Fruit fly (Drosophila melanogaster) whole organism, prepupa: ENCODE results near the gene Cpr62Bb.

Experiments
- Blimp-1 ChIP-seq: fragments of 200-800 bp; sonication (Bioruptor generic); optimal IDR thresholded peaks from 3 replicates; lab custom pipeline; 2017; ENCODE audit warnings: missing biosample characterization, missing genetic modification characterization, mild to moderate bottlenecking, moderate library complexity, missing genetic modification reagents
- CG15336 ChIP-seq: fragments of 200-800 bp; sonication (Bioruptor generic); IDR thresholded peaks from 2 replicates; pipeline ENCODE4 v1.3.6; 2022; ENCODE audit warnings: missing biosample characterization, missing genetic modification characterization
- CG1621 ChIP-seq: fragments of 200-800 bp; sonication (Bioruptor generic); optimal IDR thresholded peaks from 3 replicates; lab custom pipeline; 2018; ENCODE audit warnings: missing biosample characterization, mild to moderate bottlenecking, missing genetic modification characterization
- CG16779 ChIP-seq: fragments of 200-800 bp; sonication (Bioruptor generic); optimal IDR thresholded peaks from 3 replicates; lab custom pipeline; 2017; ENCODE audit warnings: missing biosample characterization, mild to moderate bottlenecking, missing genetic modification characterization
- CG3032 ChIP-seq: fragments of 200-800 bp; optimal IDR thresholded peaks from 2 replicates; lab custom pipeline; 2019; ENCODE audit warnings: missing biosample characterization, mild to moderate bottlenecking, missing genetic modification characterization, moderate library complexity
- CG31627 ChIP-seq: fragments of 200-800 bp; sonication (Bioruptor generic); optimal IDR thresholded peaks from 3 replicates; lab custom pipeline; 2016; ENCODE audit warnings: missing biosample characterization, missing genetic modification characterization
- CG6163 ChIP-seq: fragments of 200-800 bp; sonication (Bioruptor generic); IDR thresholded peaks from 3 replicates; pipeline ENCODE4 v1.3.6; 2022; ENCODE audit warnings: missing biosample characterization, missing genetic modification characterization
- CG6276 ChIP-seq: fragments of 200-800 bp; sonication (Bioruptor generic); optimal IDR thresholded peaks from 2 replicates; lab custom pipeline; 2017; ENCODE audit warnings: missing biosample characterization, mild to moderate bottlenecking, missing genetic modification characterization
- CG6792 ChIP-seq: fragments of 200-800 bp; sonication (Bioruptor generic); optimal IDR thresholded peaks from 3 replicates; lab custom pipeline; 2016; ENCODE audit warnings: missing biosample characterization, missing genetic modification characterization
- CG6808 ChIP-seq: fragments of 200-800 bp; sonication (Bioruptor generic); optimal IDR thresholded peaks from 3 replicates; lab custom pipeline; 2017; ENCODE audit warnings: missing biosample characterization, missing genetic modification characterization, mild to moderate bottlenecking, moderate library complexity, missing genetic modification reagents
- CG6854 ChIP-seq: fragments of 200-800 bp; sonication (Bioruptor generic); optimal IDR thresholded peaks from 2 replicates; lab custom pipeline; 2017; ENCODE audit warnings: missing biosample characterization, mild to moderate bottlenecking, missing genetic modification characterization
- CG7368 ChIP-seq: fragments of 200-800 bp; sonication (Bioruptor generic); optimal IDR thresholded peaks from 3 replicates; lab custom pipeline; 2016; ENCODE audit warnings: missing biosample characterization, missing genetic modification characterization
- CG8119 ChIP-seq: fragments of 200-800 bp; sonication (Bioruptor generic); IDR thresholded peaks from 3 replicates; pipeline ENCODE4 v1.3.6; 2022; ENCODE audit warnings: missing biosample characterization, missing genetic modification characterization
- CG8319 ChIP-seq: fragments of 200-800 bp; sonication (Bioruptor generic); optimal IDR thresholded peaks from 3 replicates; lab custom pipeline; 2016; ENCODE audit warnings: missing biosample characterization, missing genetic modification characterization
- Eip75B ChIP-seq: fragments of 200-800 bp; sonication (Bioruptor generic); optimal IDR thresholded peaks from 3 replicates; lab custom pipeline; 2016; ENCODE audit warnings: missing biosample characterization, missing genetic modification characterization
- Eip78C ChIP-seq: fragments of 200-800 bp; sonication (Bioruptor generic); peaks from one replicate; lab custom pipeline; 2016; ENCODE audit warnings: missing biosample characterization, missing genetic modification characterization
- Ets21C ChIP-seq: fragments of 200-800 bp; sonication (Bioruptor generic); optimal IDR thresholded peaks from 3 replicates; lab custom pipeline; 2016; ENCODE audit warnings: missing biosample characterization, missing genetic modification characterization
- Hr38 ChIP-seq: sonication (Bioruptor generic); optimal IDR thresholded peaks from 2 replicates; lab custom pipeline; 2016; ENCODE audit warnings: missing biosample characterization, missing genetic modification characterization
- Hr39 ChIP-seq: fragments of 200-800 bp; sonication (Bioruptor generic); optimal IDR thresholded peaks from 2 replicates; lab custom pipeline; 2016; ENCODE audit warnings: missing biosample characterization, missing genetic modification characterization
- Hr4 ChIP-seq: fragments of 200-800 bp; sonication (Bioruptor generic); optimal IDR thresholded peaks from 3 replicates; lab custom pipeline; 2016; ENCODE audit warnings: missing biosample characterization, missing genetic modification characterization
- Lpt ChIP-seq: fragments of 200-800 bp; sonication (Bioruptor generic); optimal IDR thresholded peaks from 3 replicates; lab custom pipeline; 2016; ENCODE audit warnings: missing biosample characterization, missing genetic modification characterization
- Met ChIP-seq: fragments of 200-800 bp; sonication (Bioruptor generic); optimal IDR thresholded peaks from 3 replicates; lab custom pipeline; 2016; ENCODE audit warnings: missing biosample characterization, missing genetic modification characterization
- Smox ChIP-seq: fragments of 200-800 bp; sonication (Bioruptor generic); optimal IDR thresholded peaks from 3 replicates; lab custom pipeline; 2016; ENCODE audit warnings: missing biosample characterization, missing genetic modification characterization
- Sox15 ChIP-seq: fragments of 200-800 bp; sonication (Bioruptor generic); optimal IDR thresholded peaks from 3 replicates; lab custom pipeline; 2016; ENCODE audit warnings: missing biosample characterization, missing genetic modification characterization
- acj6 ChIP-seq: fragments of 200-800 bp; sonication (Bioruptor generic); optimal IDR thresholded peaks from 3 replicates; lab custom pipeline; 2016; ENCODE audit warnings: missing biosample characterization, missing genetic modification characterization
- dsx ChIP-seq: fragments of 200-800 bp; optimal IDR thresholded peaks from 3 replicates; lab custom pipeline; 2019; ENCODE audit warnings: missing biosample characterization, mild to moderate bottlenecking, missing genetic modification characterization, moderate library complexity; ENCODE audit not compliant: poor library complexity, severe bottlenecking
- eg ChIP-seq: fragments of 200-800 bp; sonication (Bioruptor generic); IDR thresholded peaks from 3 replicates; pipeline ENCODE4 v1.3.6; 2022; ENCODE audit warnings: missing biosample characterization, missing genetic modification characterization
- esn ChIP-seq: fragments of 200-800 bp; sonication (Bioruptor generic); optimal IDR thresholded peaks from 2 replicates; lab custom pipeline; 2016; ENCODE audit warnings: missing biosample characterization, mild to moderate bottlenecking, missing genetic modification characterization, moderate library complexity
- fkh ChIP-seq: fragments of 200-800 bp; sonication (Bioruptor generic); optimal IDR thresholded peaks from 3 replicates; lab custom pipeline; 2017; ENCODE audit warnings: missing biosample characterization, mild to moderate bottlenecking, missing genetic modification characterization, moderate library complexity
- pdm3 ChIP-seq: fragments of 200-800 bp; sonication (Bioruptor generic); optimal IDR thresholded peaks from 3 replicates; lab custom pipeline; 2016; ENCODE audit warnings: missing biosample characterization, missing genetic modification characterization
- salr ChIP-seq, 2 experiments: fragments of 200-800 bp; sonication (Bioruptor generic); optimal IDR thresholded peaks; 3 replicates each; lab custom pipeline; 2016 to 2018; ENCODE audit warnings: missing biosample characterization in 2 of 2, missing genetic modification characterization in 2 of 2, mild to moderate bottlenecking in 1 of 2
- ss ChIP-seq, 2 experiments: fragments of 200-800 bp; sonication (Bioruptor generic); optimal IDR thresholded peaks; 2 replicates in 1 of 2; 3 replicates in 1 of 2; lab custom pipeline; 2017 to 2018; ENCODE audit warnings: mild to moderate bottlenecking in 2 of 2, missing biosample characterization in 2 of 2, missing genetic modification characterization in 2 of 2, moderate library complexity in 1 of 2
- svp ChIP-seq: fragments of 200-800 bp; sonication (Bioruptor generic); peaks from one replicate; lab custom pipeline; 2016; ENCODE audit warnings: missing biosample characterization, missing genetic modification characterization
- topi ChIP-seq: fragments of 200-800 bp; sonication (Bioruptor generic); optimal IDR thresholded peaks from 3 replicates; lab custom pipeline; 2016; ENCODE audit warnings: missing biosample characterization, missing genetic modification characterization
- vri ChIP-seq: fragments of 200-800 bp; sonication (Bioruptor generic); optimal IDR thresholded peaks from 3 replicates; lab custom pipeline; 2016; ENCODE audit warnings: missing biosample characterization, mild to moderate bottlenecking, missing genetic modification characterization

Gene Cpr62Bb

DNA sequence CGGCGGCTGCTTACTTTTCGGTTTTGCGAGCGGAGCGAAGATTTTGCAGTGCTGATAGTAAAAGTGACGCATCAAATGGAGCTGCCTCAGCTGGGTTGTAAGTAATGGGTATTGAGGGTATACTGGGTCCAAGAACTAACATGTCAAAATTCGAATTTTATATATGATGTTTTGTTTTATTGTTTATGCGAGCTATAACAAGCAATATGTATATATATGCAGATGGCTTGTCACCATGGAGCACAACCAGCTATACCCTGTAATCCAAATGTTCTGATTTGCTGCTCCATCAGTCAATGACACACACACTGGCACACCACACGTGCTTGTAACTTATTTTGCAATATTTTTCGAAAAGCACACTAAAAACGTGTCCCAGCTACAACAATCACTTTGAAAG, 5.4 kb downstream of the Cpr62Bb start (continued):
- TF ChIP-seq CG8119 (GFP tag; lab: Robert Waterston, UW) (peak; percentile 57; the same call in 1 of the 3 replicates), CG15336 (peak; percentile 78), pdm3 (GFP tag; lab: Kevin White, UChicago) (peak; percentile 68), Blimp-1 (GFP tag; lab: Kevin White, UChicago) (no peak), CG1621 (tag; lab: Kevin White, UChicago) (peak; percentile 30), Lpt (GFP tag; lab: Kevin White, UChicago) (peak; percentile 68), CG31627 (GFP tag; lab: Kevin White, UChicago) (peak; percentile 73), CG6792 (GFP tag; lab: Kevin White, UChicago) (peak; percentile 50)

dm6 chr3L:1827809-1828371, 7.1 kb downstream of the Cpr62Bb start:
- TF ChIP-seq svp (GFP tag; lab: Kevin White, UChicago) (no peak), CG6163 (GFP tag; lab: Robert Waterston, UW) (peak; percentile 54; the same call in 2 of the 3 replicates), CG1621 (tag; lab: Kevin White, UChicago) (peak; percentile 22), fkh (no peak), ss (GFP tag; optimal IDR thresholded peaks at IDR 0.05; lab: Kevin White, UChicago) (peak in 1 of 2 experiments; percentile 20), dsx (peak; percentile 6), Eip78C (GFP tag; lab: Kevin White, UChicago) (peak; percentile 52), Hr39 (GFP tag; lab: Kevin White, UChicago) (peak; percentile 10), CG6854 (GFP tag; lab: Kevin White, UChicago) (peak; percentile 67), vri (GFP tag; lab: Kevin White, UChicago) (peak; percentile 93), Blimp-1 (GFP tag; lab: Kevin White, UChicago) (peak; percentile 58), CG8319 (GFP tag; lab: Kevin White, UChicago) (no peak), Eip75B (peak; percentile 32), Sox15 (GFP tag; lab: Kevin White, UChicago) (no peak), acj6 (GFP tag; lab: Kevin White, UChicago) (no peak), Lpt (GFP tag; lab: Kevin White, UChicago) (no peak)

DNA sequence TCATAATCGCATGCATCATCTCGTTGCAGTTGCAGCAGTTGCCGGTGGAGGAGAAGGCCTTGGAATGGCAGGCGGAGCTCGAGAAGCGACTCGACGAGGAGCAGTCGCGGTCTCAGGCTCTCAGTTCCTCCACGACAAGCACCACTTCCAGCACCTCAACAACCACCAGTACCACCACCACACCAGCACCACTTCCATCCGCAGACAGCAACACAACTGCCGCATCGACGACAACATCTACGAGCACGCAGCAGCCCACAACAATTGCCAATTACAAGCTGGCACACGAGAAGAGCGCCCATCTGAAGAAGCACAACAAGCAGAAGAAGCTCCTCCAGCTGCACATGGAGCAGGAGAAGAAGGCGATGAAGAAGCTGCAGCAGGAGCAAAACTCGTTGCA, 12.6 kb downstream of the Cpr62Bb start:
- TF ChIP-seq Hr38 (GFP tag; lab: Kevin White, UChicago): no peak
- TF ChIP-seq salr (GFP tag; optimal IDR thresholded peaks at IDR 0.05; lab: Kevin White, UChicago): peak in 1 of 2 experiments; percentile 5
- no peak for TF ChIP-seq Hr4 (GFP tag; lab: Kevin White, UChicago)
- TF ChIP-seq CG6854 (GFP tag; lab: Kevin White, UChicago): peak; percentile 59
- TF ChIP-seq CG6808 (GFP tag; lab: Kevin White, UChicago): peak; percentile 21
- TF ChIP-seq ss (GFP tag; optimal IDR thresholded peaks at IDR 0.05; lab: Kevin White, UChicago): peak in 1 of 2 experiments; percentile 70
- TF ChIP-seq, all 60 proteins: peak for 4

DNA sequence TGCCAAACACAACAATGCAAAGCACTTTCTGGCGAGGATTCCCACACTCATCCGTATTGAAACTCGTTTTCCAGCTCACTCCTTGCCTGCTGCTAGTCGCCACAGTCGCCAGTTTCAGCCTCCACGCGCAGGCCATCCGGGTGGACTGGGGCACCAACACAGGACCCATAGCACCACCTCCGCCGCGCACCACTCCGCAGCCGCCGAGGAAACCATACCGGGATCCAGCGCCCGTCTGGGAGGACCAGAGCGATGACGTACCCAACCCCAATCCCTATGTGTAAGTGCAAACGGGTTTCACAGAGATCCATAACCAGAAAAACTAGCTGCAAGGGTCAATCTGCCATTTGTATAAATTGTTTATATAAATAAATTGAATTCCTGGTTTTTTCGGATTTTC, 13.8 kb downstream of the Cpr62Bb start:
- peak; percentile 87 for TF ChIP-seq CG1621 (tag; lab: Kevin White, UChicago)
- TF ChIP-seq CG3032: no peak
- no peak for TF ChIP-seq Met (GFP tag; lab: Kevin White, UChicago)
- 0 out of 3 replicates have a peak, but pooled peaks have one; percentile 21 for TF ChIP-seq eg
- TF ChIP-seq CG16779 (tag; lab: Kevin White, UChicago): no peak
- TF ChIP-seq CG6276 (GFP tag; lab: Kevin White, UChicago): no peak
- TF ChIP-seq Sox15 (GFP tag; lab: Kevin White, UChicago): no peak
- TF ChIP-seq vri (GFP tag; lab: Kevin White, UChicago): no peak
- no peak for TF ChIP-seq Smox (GFP tag; lab: Kevin White, UChicago)
- peak; percentile 26 to 54 for TF ChIP-seq ss (GFP tag; optimal IDR thresholded peaks at IDR 0.05; lab: Kevin White, UChicago)
- TF ChIP-seq Lpt (GFP tag; lab: Kevin White, UChicago): no peak
- no peak for TF ChIP-seq CG6792 (GFP tag; lab: Kevin White, UChicago)
- no peak for TF ChIP-seq esn (GFP tag; lab: Kevin White, UChicago)
- no peak for TF ChIP-seq Ets21C
- no peak for TF ChIP-seq topi (GFP tag; lab: Kevin White, UChicago)
- TF ChIP-seq CG7368: no peak
- peak; percentile 9 for TF ChIP-seq dsx
